Fruit fly (Drosophila melanogaster): ENCODE data around the gene CG42536.
A peak's percentile ranks its signal among the peaks of the same experiment; 100 is the strongest.

DNA sequence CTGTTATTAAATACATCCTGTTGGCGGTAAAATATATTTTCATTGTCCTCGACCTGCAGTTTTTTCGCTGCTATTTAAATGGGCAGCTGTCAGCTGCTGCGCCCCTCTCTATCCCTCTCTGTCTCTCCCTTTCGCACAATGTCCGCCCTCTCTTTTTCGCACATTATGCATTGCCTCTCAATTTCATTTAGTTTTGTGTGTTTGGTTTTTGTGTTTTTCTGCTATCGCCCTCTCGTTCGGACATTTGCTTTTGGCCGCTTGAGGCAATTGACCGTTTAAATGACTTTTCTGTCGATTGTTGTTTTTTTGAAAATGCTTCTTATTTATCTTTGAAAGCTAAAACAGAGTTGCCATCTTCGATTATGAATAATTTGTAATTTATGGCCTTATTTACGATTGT lies 45.1 kb upstream of the CG42536 start:
- TF ChIP-seq EcR (GFP tag; optimal IDR thresholded peaks at IDR 0.05) (no peak), CG12605 (GFP tag; IDR thresholded peaks at IDR 0.05) (no peak), Snoo (tag; optimal IDR thresholded peaks at IDR 0.05) (no peak), CG9948 (tag; optimal IDR thresholded peaks at IDR 0.05) (no peak), fd96Ca (GFP tag; IDR thresholded peaks at IDR 0.05) (0 out of 3 replicates have a peak, but pooled peaks have one; percentile 15), CG8301 (tag; optimal IDR thresholded peaks at IDR 0.05) (no peak), CG32121 (GFP tag; IDR thresholded peaks at IDR 0.05) (no peak), Pif1A (GFP tag; optimal IDR thresholded peaks at IDR 0.05) (no peak), CG13204 (GFP tag; optimal IDR thresholded peaks at IDR 0.05) (no peak), CG15710 (tag; optimal IDR thresholded peaks at IDR 0.05) (no peak)

All from whole organism, pupa.